Fruit fly (Drosophila melanogaster) S2 (cell line): ENCODE measurements around the gene CG46525.

Experiments used
- CG8478 ChIP-seq: fragments of >200 bp; optimal IDR thresholded peaks from 2 replicates; lab custom pipeline; 2018
- CTCF ChIP-seq, 2 experiments: fragments of >200 bp; optimal IDR thresholded peaks; 2 replicates each; lab custom pipeline; 2018

dm6 chr3L:17430957-17431585, 43.9 kb upstream of the CG46525 start:
- no peak for TF ChIP-seq CG8478 (lab: Kevin White, UChicago)
- no peak for TF ChIP-seq CTCF (optimal IDR thresholded peaks at IDR 0.05; lab: Kevin White, UChicago)
